Worm (Caenorhabditis elegans): Measurements from ENCODE around the gene srd-33.

- TF ChIP-seq ZK546.5 (tag; optimal IDR thresholded peaks at IDR 0.05) (no peak), ama-1 (optimal IDR thresholded peaks at IDR 0.05) (no peak)
Observed at ce11 chrV:4881377-4881776, 9.3 kb downstream of the srd-33 start, which contains the start of gene str-32.

Data from whole organism, L2 larva.